Worm (Caenorhabditis elegans): Measurements from ENCODE around the gene phat-5.

Gene phat-5

ce11 chrV:4122415-4122814 is at the start of gene phat-5:
phat-5 (minus strand) TSS chrV:4122515.
- no peak for TF ChIP-seq flt-1 (GFP tag; IDR thresholded peaks at IDR 0.05)
- TF ChIP-seq ama-1 (optimal IDR thresholded peaks at IDR 0.05), result no peak
- no peak for TF ChIP-seq tbx-37 (GFP tag; conservative IDR thresholded peaks at IDR 0.05)
- no peak for TF ChIP-seq sea-1 (GFP tag; conservative IDR thresholded peaks at IDR 0.05)
- TF ChIP-seq aly-1 (tag; optimal IDR thresholded peaks at IDR 0.05), result no peak
- TF ChIP-seq ceh-13 (GFP tag; optimal IDR thresholded peaks at IDR 0.05), result no peak
- no peak for TF ChIP-seq hmg-4 (GFP tag; optimal IDR thresholded peaks at IDR 0.05)
- no peak for TF ChIP-seq tbx-11 (GFP tag; IDR thresholded peaks at IDR 0.05)
- no peak for TF ChIP-seq ets-7 (tag; optimal IDR thresholded peaks at IDR 0.05)
- no peak for TF ChIP-seq hmbx-1 (tag; optimal IDR thresholded peaks at IDR 0.05)
- no peak for TF ChIP-seq B0310.2 (tag; optimal IDR thresholded peaks at IDR 0.05)
- no peak for TF ChIP-seq pes-1 (GFP tag; IDR thresholded peaks at IDR 0.05)

- TF ChIP-seq B0310.2 (tag; optimal IDR thresholded peaks at IDR 0.05) (no peak), tbx-11 (GFP tag; IDR thresholded peaks at IDR 0.05) (no peak), ceh-13 (GFP tag; optimal IDR thresholded peaks at IDR 0.05) (no peak), hmbx-1 (tag; optimal IDR thresholded peaks at IDR 0.05) (no peak), ceh-36 (tag; optimal IDR thresholded peaks at IDR 0.05) (no peak), ets-7 (tag; optimal IDR thresholded peaks at IDR 0.05) (no peak), F13C5.2 (tag; optimal IDR thresholded peaks at IDR 0.05) (no peak), hmg-4 (GFP tag; optimal IDR thresholded peaks at IDR 0.05) (no peak), scrt-1 (GFP tag; IDR thresholded peaks at IDR 0.05) (no peak), aly-1 (tag; optimal IDR thresholded peaks at IDR 0.05) (no peak), tbx-37 (GFP tag; conservative IDR thresholded peaks at IDR 0.05) (no peak), ama-1 (optimal IDR thresholded peaks at IDR 0.05) (no peak)
These were observed 47.8 kb upstream of the phat-5 start, which contains the start of gene Y45G5AM.7 for ce11 chrV:4170138-4170537. Y45G5AM.7 (minus strand) TSS chrV:4170238.

ce11 chrV:4169658-4170057 is 47.3 kb upstream of the phat-5 start:
- no peak for TF ChIP-seq B0310.2 (tag; optimal IDR thresholded peaks at IDR 0.05)
- no peak for TF ChIP-seq ets-7 (tag; optimal IDR thresholded peaks at IDR 0.05)
- TF ChIP-seq hmbx-1 (tag; optimal IDR thresholded peaks at IDR 0.05), result no peak
- no peak for TF ChIP-seq tbx-11 (GFP tag; IDR thresholded peaks at IDR 0.05)
- no peak for TF ChIP-seq ceh-13 (GFP tag; optimal IDR thresholded peaks at IDR 0.05)
- TF ChIP-seq tra-4 (tag; optimal IDR thresholded peaks at IDR 0.05), result no peak
- no peak for TF ChIP-seq scrt-1 (GFP tag; IDR thresholded peaks at IDR 0.05)
- no peak for TF ChIP-seq pes-1 (GFP tag; IDR thresholded peaks at IDR 0.05)
- TF ChIP-seq F13C5.2 (tag; optimal IDR thresholded peaks at IDR 0.05), result no peak
- TF ChIP-seq sea-1 (GFP tag; conservative IDR thresholded peaks at IDR 0.05), result no peak
- TF ChIP-seq ama-1 (optimal IDR thresholded peaks at IDR 0.05), result no peak
- no peak for TF ChIP-seq hmg-4 (GFP tag; optimal IDR thresholded peaks at IDR 0.05)
- no peak for TF ChIP-seq aly-1 (tag; optimal IDR thresholded peaks at IDR 0.05)
- no peak for TF ChIP-seq hnd-1 (tag; optimal IDR thresholded peaks at IDR 0.05)
- TF ChIP-seq flt-1 (GFP tag; IDR thresholded peaks at IDR 0.05), result no peak

ce11 chrV:4168045-4168444 is 45.7 kb upstream of the phat-5 start:
- no peak for TF ChIP-seq ets-7 (tag; optimal IDR thresholded peaks at IDR 0.05)
- no peak for TF ChIP-seq hmbx-1 (tag; optimal IDR thresholded peaks at IDR 0.05)
- no peak for TF ChIP-seq tra-4 (tag; optimal IDR thresholded peaks at IDR 0.05)
- no peak for TF ChIP-seq B0310.2 (tag; optimal IDR thresholded peaks at IDR 0.05)
- TF ChIP-seq F13C5.2 (tag; optimal IDR thresholded peaks at IDR 0.05), result no peak

ce11 chrV:4164504-4164959 is 42.2 kb upstream of the phat-5 start, which contains the start of gene Y45G5AM.3:
Y45G5AM.3 (plus strand) TSS chrV:4164554.
- TF ChIP-seq tra-4 (tag; optimal IDR thresholded peaks at IDR 0.05), result no peak
- TF ChIP-seq F13C5.2 (tag; optimal IDR thresholded peaks at IDR 0.05), result no peak
- no peak for TF ChIP-seq sea-1 (GFP tag; conservative IDR thresholded peaks at IDR 0.05)
- TF ChIP-seq ceh-36 (tag; optimal IDR thresholded peaks at IDR 0.05), result no peak
- no peak for TF ChIP-seq scrt-1 (GFP tag; IDR thresholded peaks at IDR 0.05)
- TF ChIP-seq ceh-13 (GFP tag; optimal IDR thresholded peaks at IDR 0.05), result no peak
- TF ChIP-seq hnd-1 (tag; optimal IDR thresholded peaks at IDR 0.05), result no peak
- no peak for TF ChIP-seq hmbx-1 (tag; optimal IDR thresholded peaks at IDR 0.05)
- no peak for TF ChIP-seq tbx-37 (GFP tag; conservative IDR thresholded peaks at IDR 0.05)
- TF ChIP-seq tbx-11 (GFP tag; IDR thresholded peaks at IDR 0.05), result no peak
- TF ChIP-seq hmg-4 (GFP tag; optimal IDR thresholded peaks at IDR 0.05), result no peak
- no peak for TF ChIP-seq pes-1 (GFP tag; IDR thresholded peaks at IDR 0.05)
- TF ChIP-seq ama-1 (optimal IDR thresholded peaks at IDR 0.05), result no peak

ce11 chrV:4162922-4163321 is 40.6 kb upstream of the phat-5 start, which contains the start of gene Y45G5AM.4:
Y45G5AM.4 (plus strand) TSS chrV:4163222.
- TF ChIP-seq aly-1 (tag; optimal IDR thresholded peaks at IDR 0.05) (no peak), hmbx-1 (tag; optimal IDR thresholded peaks at IDR 0.05) (no peak), pes-1 (GFP tag; IDR thresholded peaks at IDR 0.05) (no peak), ceh-36 (tag; optimal IDR thresholded peaks at IDR 0.05) (no peak), B0310.2 (tag; optimal IDR thresholded peaks at IDR 0.05) (no peak), tbx-37 (GFP tag; conservative IDR thresholded peaks at IDR 0.05) (no peak), tbx-11 (GFP tag; IDR thresholded peaks at IDR 0.05) (no peak), scrt-1 (GFP tag; IDR thresholded peaks at IDR 0.05) (no peak), flt-1 (GFP tag; IDR thresholded peaks at IDR 0.05) (no peak), hmg-4 (GFP tag; optimal IDR thresholded peaks at IDR 0.05) (no peak)

- no peak for TF ChIP-seq ceh-36 (tag; optimal IDR thresholded peaks at IDR 0.05)
- no peak for TF ChIP-seq hmbx-1 (tag; optimal IDR thresholded peaks at IDR 0.05)
- no peak for TF ChIP-seq sea-1 (GFP tag; conservative IDR thresholded peaks at IDR 0.05)
- TF ChIP-seq ceh-13 (GFP tag; optimal IDR thresholded peaks at IDR 0.05), result no peak
- no peak for TF ChIP-seq hnd-1 (tag; optimal IDR thresholded peaks at IDR 0.05)
- no peak for TF ChIP-seq ets-7 (tag; optimal IDR thresholded peaks at IDR 0.05)
- no peak for TF ChIP-seq aly-1 (tag; optimal IDR thresholded peaks at IDR 0.05)
- TF ChIP-seq scrt-1 (GFP tag; IDR thresholded peaks at IDR 0.05), result no peak
- no peak for TF ChIP-seq tbx-11 (GFP tag; IDR thresholded peaks at IDR 0.05)
- TF ChIP-seq pes-1 (GFP tag; IDR thresholded peaks at IDR 0.05), result no peak
- no peak for TF ChIP-seq ama-1 (optimal IDR thresholded peaks at IDR 0.05)
- TF ChIP-seq tbx-37 (GFP tag; conservative IDR thresholded peaks at IDR 0.05), result no peak
- TF ChIP-seq tra-4 (tag; optimal IDR thresholded peaks at IDR 0.05), result no peak
- TF ChIP-seq flt-1 (GFP tag; IDR thresholded peaks at IDR 0.05), result no peak
- TF ChIP-seq B0310.2 (tag; optimal IDR thresholded peaks at IDR 0.05), result no peak
- no peak for TF ChIP-seq F13C5.2 (tag; optimal IDR thresholded peaks at IDR 0.05)
- no peak for TF ChIP-seq hmg-4 (GFP tag; optimal IDR thresholded peaks at IDR 0.05)
These were observed 37.8 kb upstream of the phat-5 start, which contains the start of gene Y45G5AM.5 for ce11 chrV:4160086-4160485. Y45G5AM.5 (plus strand) TSS chrV:4160386.
